Worm (Caenorhabditis elegans) whole organism, L4 larva: Measurements from ENCODE around the gene oac-1.

Source experiments
- ces-1 ChIP-seq: fragments of 150-350 bp; sonication (generic microtip); optimal IDR thresholded peaks from 4 replicates; lab custom pipeline; 2014; ENCODE audit warnings: missing biosample characterization, missing genetic modification reagents, missing genetic modification characterization
- duxl-1 ChIP-seq: sonication (generic microtip); optimal IDR thresholded peaks from 2 replicates; lab custom pipeline; 2016; ENCODE audit warnings: mild to moderate bottlenecking, missing genetic modification characterization, moderate library complexity, missing compliant biosample characterization; ENCODE audit not compliant: poor library complexity
- mep-1 ChIP-seq: fragments of 150-350 bp; sonication (generic microtip); optimal IDR thresholded peaks from 3 replicates; lab custom pipeline; 2014; ENCODE audit warnings: missing biosample characterization, missing genetic modification characterization
- nhr-76 ChIP-seq: fragments of 150-350 bp; optimal IDR thresholded peaks from 2 replicates; lab custom pipeline; 2014; ENCODE audit warnings: missing biosample characterization, missing genetic modification characterization
- unc-62 ChIP-seq, 3 experiments: fragments of 150-350 bp in 1 of 3; sonication (generic microtip); optimal IDR thresholded peaks in 2 of 3; peaks in 1 of 3; 1 replicate in 1 of 3; 2 replicates in 2 of 3; lab custom pipeline; 2014 to 2017; ENCODE audit warnings: missing biosample characterization in 3 of 3, missing genetic modification characterization in 3 of 3, missing genetic modification reagents in 3 of 3, missing genotype in 1 of 3

ce11 chrV:19510925-19511324 is 44.8 kb downstream of the oac-1 start:
- TF ChIP-seq unc-62 (GFP tag; optimal IDR thresholded peaks at IDR 0.05 in 1 of 2; lab: Kevin White, UChicago) = no peak
- TF ChIP-seq unc-62 (tag; optimal IDR thresholded peaks at IDR 0.05; lab: Kevin White, UChicago) = no peak
- TF ChIP-seq nhr-76 (tag; lab: Kevin White, UChicago) = no peak
- TF ChIP-seq mep-1 (tag; lab: Kevin White, UChicago) = no peak
- TF ChIP-seq ces-1 = no peak
- TF ChIP-seq duxl-1 (tag; lab: Kevin White, UChicago) = no peak
